Worm (Caenorhabditis elegans): Measurements from ENCODE around the gene nhr-78.

DNA sequence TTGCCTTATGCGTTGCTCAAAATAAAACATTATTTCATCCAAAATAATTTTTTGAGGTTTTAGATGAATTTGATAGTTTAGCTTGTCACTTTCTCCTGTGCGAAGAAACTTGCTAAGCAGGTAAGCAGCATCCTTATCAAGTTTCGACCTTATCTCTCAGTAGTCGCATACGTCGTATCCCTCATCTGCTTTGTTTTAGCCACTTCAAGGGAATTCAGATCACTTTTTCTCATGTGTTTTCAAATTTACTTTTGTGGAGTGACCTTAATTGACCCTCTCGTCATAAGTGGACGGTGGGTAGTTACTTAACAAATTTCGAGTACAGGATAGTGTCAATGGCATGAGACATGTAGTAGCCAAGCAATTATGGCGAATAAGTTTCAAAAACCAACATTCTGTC lies 41.0 kb downstream of the nhr-78 start:
- TF ChIP-seq nhr-11 (tag; optimal IDR thresholded peaks at IDR 0.05) (no peak), T20F7.1 (GFP tag; optimal IDR thresholded peaks at IDR 0.05) (no peak), skn-1 (tag; optimal IDR thresholded peaks at IDR 0.05) (no peak), unc-62 (GFP tag; optimal IDR thresholded peaks at IDR 0.05 in 1 of 2) (peak in 1 of 2 experiments; percentile 40), unc-62 (tag; optimal IDR thresholded peaks at IDR 0.05) (no peak), vab-7 (GFP tag; IDR thresholded peaks at IDR 0.05) (no peak), unc-39 (tag; optimal IDR thresholded peaks at IDR 0.05) (no peak), ama-1 (optimal IDR thresholded peaks at IDR 0.05) (peak; percentile 55), mdl-1 (tag; optimal IDR thresholded peaks at IDR 0.05) (no peak), zag-1 (tag; optimal IDR thresholded peaks at IDR 0.05) (no peak), Y75B8A.6 (GFP tag; IDR thresholded peaks at IDR 0.05) (no peak), fkh-10 (GFP tag; optimal IDR thresholded peaks at IDR 0.05) (no peak), daf-12 (tag; optimal IDR thresholded peaks at IDR 0.05) (no peak), jun-1 (tag; optimal IDR thresholded peaks at IDR 0.05) (no peak), egl-27 (tag; optimal IDR thresholded peaks at IDR 0.05) (no peak)
